Worm (Caenorhabditis elegans): ENCODE data around the gene sre-34.

Gene sre-34

ce11 chrII:12449849-12450248 lies at the start of gene sre-34:
Gene sre-34 (plus strand): TSS chrII:12450149.
- TF ChIP-seq ham-2 (GFP tag; optimal IDR thresholded peaks at IDR 0.05) (no peak), nhr-2 (tag; optimal IDR thresholded peaks at IDR 0.05) (no peak), elt-1 (tag; optimal IDR thresholded peaks at IDR 0.05; ENCODE audit: borderline replicate concordance, insufficient read depth) (no peak), sptf-1 (tag; optimal IDR thresholded peaks at IDR 0.05) (no peak), flh-1 (GFP tag; optimal IDR thresholded peaks at IDR 0.05) (no peak), pha-4 (tag; optimal IDR thresholded peaks at IDR 0.05) (no peak), nhr-76 (tag; optimal IDR thresholded peaks at IDR 0.05) (no peak), ceh-83 (GFP tag; optimal IDR thresholded peaks at IDR 0.05) (no peak), bed-3 (GFP tag; optimal IDR thresholded peaks at IDR 0.05) (no peak), tbx-8 (GFP tag; optimal IDR thresholded peaks at IDR 0.05) (no peak), mls-2 (tag; optimal IDR thresholded peaks at IDR 0.05) (no peak), ztf-11 (tag; optimal IDR thresholded peaks at IDR 0.05) (no peak), snpc-4 (tag; optimal IDR thresholded peaks at IDR 0.05) (no peak), sem-2 (GFP tag; optimal IDR thresholded peaks at IDR 0.05) (no peak)

ce11 chrII:12401791-12402190 lies 48.2 kb upstream of the sre-34 start, which contains the start of gene sre-29:
Gene sre-29 (minus strand): TSS chrII:12401891.
- TF ChIP-seq ztf-11 (tag; optimal IDR thresholded peaks at IDR 0.05) (no peak), unc-39 (tag; optimal IDR thresholded peaks at IDR 0.05) (no peak), snpc-4 (tag; optimal IDR thresholded peaks at IDR 0.05) (no peak), blmp-1 (tag; optimal IDR thresholded peaks at IDR 0.05) (no peak), drap-1 (GFP tag; optimal IDR thresholded peaks at IDR 0.05) (no peak), zip-8 (tag; optimal IDR thresholded peaks at IDR 0.05) (no peak), nhr-2 (tag; optimal IDR thresholded peaks at IDR 0.05) (no peak), nhr-76 (tag; optimal IDR thresholded peaks at IDR 0.05) (no peak), ces-1 (GFP tag; optimal IDR thresholded peaks at IDR 0.05) (no peak), elt-1 (tag; optimal IDR thresholded peaks at IDR 0.05; ENCODE audit: borderline replicate concordance, insufficient read depth) (no peak), lsy-2 (tag; optimal IDR thresholded peaks at IDR 0.05) (no peak), unc-62 (GFP tag; optimal IDR thresholded peaks at IDR 0.05) (no peak), lin-13 (tag; optimal IDR thresholded peaks at IDR 0.05) (no peak), ceh-39 (tag; optimal IDR thresholded peaks at IDR 0.05) (no peak), nhr-28 (tag; optimal IDR thresholded peaks at IDR 0.05) (no peak), cnd-1 (tag; optimal IDR thresholded peaks at IDR 0.05) (no peak), mls-2 (tag; optimal IDR thresholded peaks at IDR 0.05) (no peak)

- no peak for TF ChIP-seq unc-39 (tag; optimal IDR thresholded peaks at IDR 0.05)
- TF ChIP-seq ztf-11 (tag; optimal IDR thresholded peaks at IDR 0.05), result no peak
- no peak for TF ChIP-seq cnd-1 (tag; optimal IDR thresholded peaks at IDR 0.05)
Measured at ce11 chrII:12406394-12406793, 43.6 kb upstream of the sre-34 start, which contains the start of gene sre-30. Gene sre-30 (minus strand): TSS chrII:12406494.

- TF ChIP-seq ces-1 (GFP tag; optimal IDR thresholded peaks at IDR 0.05), result no peak
- TF ChIP-seq nhr-28 (tag; optimal IDR thresholded peaks at IDR 0.05), result no peak
- TF ChIP-seq hlh-1 (tag; optimal IDR thresholded peaks at IDR 0.05), result no peak
- TF ChIP-seq ceh-43 (GFP tag; optimal IDR thresholded peaks at IDR 0.05), result no peak
- TF ChIP-seq flh-1 (GFP tag; optimal IDR thresholded peaks at IDR 0.05), result no peak
- TF ChIP-seq ceh-83 (GFP tag; optimal IDR thresholded peaks at IDR 0.05), result no peak
- TF ChIP-seq mab-5 (tag; optimal IDR thresholded peaks at IDR 0.05), result no peak
- TF ChIP-seq snpc-4 (tag; optimal IDR thresholded peaks at IDR 0.05), result no peak
- TF ChIP-seq M03D4.4 (tag; optimal IDR thresholded peaks at IDR 0.05), result no peak
- no peak for TF ChIP-seq nhr-76 (tag; optimal IDR thresholded peaks at IDR 0.05)
- no peak for TF ChIP-seq lin-13 (tag; optimal IDR thresholded peaks at IDR 0.05)
Measured at ce11 chrII:12408717-12409116, 41.2 kb upstream of the sre-34 start, which contains the start of gene sre-31. Gene sre-31 (minus strand): TSS chrII:12408817.

ce11 chrII:12410107-12410506 lies 39.8 kb upstream of the sre-34 start, which contains the start of gene F57G9.3:
Gene F57G9.3 (minus strand): TSS chrII:12410207.
- TF ChIP-seq snpc-4 (tag; optimal IDR thresholded peaks at IDR 0.05) (no peak), unc-39 (tag; optimal IDR thresholded peaks at IDR 0.05) (no peak), elt-3 (tag; optimal IDR thresholded peaks at IDR 0.05) (no peak), ceh-43 (GFP tag; optimal IDR thresholded peaks at IDR 0.05) (no peak), ztf-11 (tag; optimal IDR thresholded peaks at IDR 0.05) (no peak), sem-2 (GFP tag; optimal IDR thresholded peaks at IDR 0.05) (no peak), unc-62 (GFP tag; optimal IDR thresholded peaks at IDR 0.05) (no peak), M03D4.4 (tag; optimal IDR thresholded peaks at IDR 0.05) (no peak), pha-4 (tag; optimal IDR thresholded peaks at IDR 0.05) (no peak), lsy-2 (tag; optimal IDR thresholded peaks at IDR 0.05) (no peak), cnd-1 (tag; optimal IDR thresholded peaks at IDR 0.05) (no peak), nhr-237 (tag; optimal IDR thresholded peaks at IDR 0.05) (no peak), lin-13 (tag; optimal IDR thresholded peaks at IDR 0.05) (no peak), ceh-39 (tag; optimal IDR thresholded peaks at IDR 0.05) (no peak), ham-2 (GFP tag; optimal IDR thresholded peaks at IDR 0.05) (no peak), bed-3 (GFP tag; optimal IDR thresholded peaks at IDR 0.05) (no peak), blmp-1 (tag; optimal IDR thresholded peaks at IDR 0.05) (no peak)
